Worm (Caenorhabditis elegans): Measurements from ENCODE around the gene F57C12.2.
A peak's percentile ranks its signal among the peaks of the same experiment; 100 is the strongest.

The F57C12.2 gene

DNA sequence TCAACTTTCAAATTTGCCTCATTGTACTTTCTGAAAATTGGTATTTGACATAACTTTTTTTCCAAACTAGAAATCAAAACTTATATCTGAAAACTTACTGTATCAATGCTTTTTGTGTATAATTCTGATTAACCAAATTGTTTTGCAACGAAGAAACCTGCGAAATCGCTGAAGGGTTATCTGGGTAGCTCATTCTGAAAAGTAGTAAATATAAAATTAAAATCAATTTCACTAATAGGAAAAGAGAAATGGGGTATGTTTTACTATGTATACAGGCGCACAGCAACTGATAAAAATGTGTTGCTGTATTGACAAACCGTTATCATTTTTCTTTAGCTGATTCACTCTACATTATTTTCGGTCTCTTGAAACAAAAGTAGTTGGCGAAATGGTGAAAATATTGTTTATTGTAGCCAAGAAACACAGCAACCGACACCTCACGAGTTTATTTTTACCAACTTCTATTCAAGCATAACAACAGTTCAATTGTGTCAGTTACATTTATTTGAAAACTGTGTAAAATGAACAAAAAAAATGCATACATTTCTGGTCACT lies at the start of gene F57C12.2:
Gene F57C12.2 (minus strand): TSS at position 218 of the 555 bp plus-strand sequence.
- TF ChIP-seq ceh-32 (tag; optimal IDR thresholded peaks at IDR 0.05; ENCODE audit: poor library complexity) (no peak), set-16 (GFP tag; IDR thresholded peaks at IDR 0.05) (no peak), D1046.2 (GFP tag; IDR thresholded peaks at IDR 0.05) (no peak), hlh-11 (tag; optimal IDR thresholded peaks at IDR 0.05) (peak; percentile 27), daf-16 (GFP tag; optimal IDR thresholded peaks at IDR 0.05) (peak in 1 of 2 experiments; percentile 18), daf-16 (tag; optimal IDR thresholded peaks at IDR 0.05) (peak; percentile 98), lin-39 (tag; optimal IDR thresholded peaks at IDR 0.05) (no peak), F26F4.8 (GFP tag; conservative IDR thresholded peaks at IDR 0.05) (no peak), ceh-28 (tag; optimal IDR thresholded peaks at IDR 0.05) (no peak), fkh-10 (GFP tag; optimal IDR thresholded peaks at IDR 0.05) (no peak), pqm-1 (tag; optimal IDR thresholded peaks at IDR 0.05) (peak; percentile 68), nhr-28 (tag; optimal IDR thresholded peaks at IDR 0.05) (peak; percentile 32), aha-1 (tag) (peak; percentile 95)

DNA sequence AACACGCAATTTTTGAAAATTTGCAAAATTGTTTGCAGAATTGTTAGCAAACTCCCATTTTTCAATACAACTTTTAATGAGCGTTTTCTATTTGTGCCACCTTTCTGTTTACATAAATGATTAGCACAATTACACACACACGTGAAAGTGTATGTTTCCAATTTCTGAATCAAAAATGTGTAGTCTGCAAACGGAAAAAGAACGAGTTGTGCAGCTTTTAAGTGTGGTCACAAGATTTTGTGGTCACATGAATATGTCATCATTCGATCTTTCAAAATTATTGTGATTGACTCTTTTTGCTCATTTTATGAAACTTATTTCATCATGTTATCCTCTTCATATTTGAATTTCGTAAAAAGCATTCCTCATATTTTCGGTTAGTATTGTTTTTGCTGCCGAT lies 49.5 kb upstream of the F57C12.2 start:
- TF ChIP-seq madf-9 (GFP tag; conservative IDR thresholded peaks at IDR 0.05) (no peak), nhr-41 (GFP tag; IDR thresholded peaks at IDR 0.05) (no peak), Y75B8A.6 (GFP tag; IDR thresholded peaks at IDR 0.05) (no peak), lin-13 (GFP tag; optimal IDR thresholded peaks at IDR 0.05) (no peak), ceh-32 (tag; optimal IDR thresholded peaks at IDR 0.05; ENCODE audit: poor library complexity) (no peak), nhr-102 (tag; optimal IDR thresholded peaks at IDR 0.05) (peak; percentile 28), attf-4 (tag; optimal IDR thresholded peaks at IDR 0.05) (no peak), ama-1 (optimal IDR thresholded peaks at IDR 0.05) (no peak), hlh-11 (tag; optimal IDR thresholded peaks at IDR 0.05) (peak; percentile 44), snpc-4 (tag; optimal IDR thresholded peaks at IDR 0.05) (no peak), vab-7 (GFP tag; IDR thresholded peaks at IDR 0.05) (no peak), lin-1 (GFP tag; IDR thresholded peaks at IDR 0.05) (no peak), spr-1 (tag; optimal IDR thresholded peaks at IDR 0.05) (no peak), aly-2 (tag; optimal IDR thresholded peaks at IDR 0.05) (no peak), mep-1 (tag; optimal IDR thresholded peaks at IDR 0.05) (peak; percentile 1), mxl-3 (GFP tag; optimal IDR thresholded peaks at IDR 0.05) (no peak), ceh-62 (tag; optimal IDR thresholded peaks at IDR 0.05) (no peak), D1046.2 (GFP tag; IDR thresholded peaks at IDR 0.05) (no peak), saeg-2 (GFP tag; IDR thresholded peaks at IDR 0.05) (no peak), jun-1 (tag; optimal IDR thresholded peaks at IDR 0.05) (no peak), nhr-77 (tag; optimal IDR thresholded peaks at IDR 0.05) (peak; percentile 4), lim-7 (GFP tag; IDR thresholded peaks at IDR 0.05) (no peak), Y48G9A.11 (GFP tag; IDR thresholded peaks at IDR 0.05) (no peak), gei-8 (GFP tag; optimal IDR thresholded peaks at IDR 0.05) (no peak), arid-1 (GFP tag; conservative IDR thresholded peaks at IDR 0.05) (no peak), nhr-111 (GFP tag; optimal IDR thresholded peaks at IDR 0.05) (no peak), lin-15B (tag; optimal IDR thresholded peaks at IDR 0.05) (no peak), daf-12 (tag; optimal IDR thresholded peaks at IDR 0.05) (no peak), Y5F2A.4 (GFP tag; optimal IDR thresholded peaks at IDR 0.05) (no peak), zfp-3 (GFP tag; conservative IDR thresholded peaks at IDR 0.05) (no peak), ZK546.5 (tag; optimal IDR thresholded peaks at IDR 0.05) (no peak), lin-29 (GFP tag; IDR thresholded peaks at IDR 0.05) (no peak), tra-1 (GFP tag; IDR thresholded peaks at IDR 0.05) (no peak), pqm-1 (tag; optimal IDR thresholded peaks at IDR 0.05) (peak; percentile 5), ztf-7 (tag; optimal IDR thresholded peaks at IDR 0.05) (no peak), ZK337.2 (GFP tag; IDR thresholded peaks at IDR 0.05) (no peak), php-3 (GFP tag; IDR thresholded peaks at IDR 0.05) (no peak), dmd-9 (GFP tag; IDR thresholded peaks at IDR 0.05) (no peak), egl-27 (tag; optimal IDR thresholded peaks at IDR 0.05) (no peak), mes-2 (tag; optimal IDR thresholded peaks at IDR 0.05; ENCODE audit: poor library complexity, severe bottlenecking) (no peak), nhr-28 (tag; optimal IDR thresholded peaks at IDR 0.05) (peak; percentile 90), nhr-76 (tag; optimal IDR thresholded peaks at IDR 0.05) (no peak), ceh-28 (tag; optimal IDR thresholded peaks at IDR 0.05) (no peak)
